Worm (Caenorhabditis elegans): ENCODE measurements around the gene F44A6.4.
A peak's percentile ranks its signal among the peaks of the same experiment; 100 is the strongest.

F44A6.4 gene

ce11 chrX:10225845-10226244 is 10.6 kb upstream of the F44A6.4 start:
- TF ChIP-seq W03F9.2 (tag; optimal IDR thresholded peaks at IDR 0.05) = no peak
- TF ChIP-seq dao-5 (tag; optimal IDR thresholded peaks at IDR 0.05) = no peak
- TF ChIP-seq him-1 (tag; optimal IDR thresholded peaks at IDR 0.05) = no peak

ce11 chrX:10219184-10219705 is 4.0 kb upstream of the F44A6.4 start:
- TF ChIP-seq W03F9.2 (tag; optimal IDR thresholded peaks at IDR 0.05) (no peak), him-1 (tag; optimal IDR thresholded peaks at IDR 0.05) (no peak), dao-5 (tag; optimal IDR thresholded peaks at IDR 0.05) (no peak)

ce11 chrX:10218779-10219178 is 3.5 kb upstream of the F44A6.4 start, which contains the start of gene F44A6.5:
Gene F44A6.5, minus strand, starts transcription at chrX:10218929.
- no peak for TF ChIP-seq W03F9.2 (tag; optimal IDR thresholded peaks at IDR 0.05)
- TF ChIP-seq him-1 (tag; optimal IDR thresholded peaks at IDR 0.05) = no peak
- no peak for TF ChIP-seq dao-5 (tag; optimal IDR thresholded peaks at IDR 0.05)

- TF ChIP-seq dao-5 (tag; optimal IDR thresholded peaks at IDR 0.05) = no peak
- no peak for TF ChIP-seq W03F9.2 (tag; optimal IDR thresholded peaks at IDR 0.05)
- no peak for TF ChIP-seq him-1 (tag; optimal IDR thresholded peaks at IDR 0.05)
Measured at ce11 chrX:10216857-10217256, 1.6 kb upstream of the F44A6.4 start.

- TF ChIP-seq him-1 (tag; optimal IDR thresholded peaks at IDR 0.05) = no peak
- no peak for TF ChIP-seq W03F9.2 (tag; optimal IDR thresholded peaks at IDR 0.05)
- no peak for TF ChIP-seq dao-5 (tag; optimal IDR thresholded peaks at IDR 0.05)
Measured at ce11 chrX:10216344-10216743, 1.0 kb upstream of the F44A6.4 start.

ce11 chrX:10212469-10212868 is 2.8 kb downstream of the F44A6.4 start, which contains the start of gene F44A6.3:
Gene F44A6.3, plus strand, starts transcription at chrX:10212769.
- TF ChIP-seq W03F9.2 (tag; optimal IDR thresholded peaks at IDR 0.05) (no peak), dao-5 (tag; optimal IDR thresholded peaks at IDR 0.05) (no peak), him-1 (tag; optimal IDR thresholded peaks at IDR 0.05) (no peak)

- TF ChIP-seq dao-5 (tag; optimal IDR thresholded peaks at IDR 0.05) = no peak
- no peak for TF ChIP-seq him-1 (tag; optimal IDR thresholded peaks at IDR 0.05)
- no peak for TF ChIP-seq W03F9.2 (tag; optimal IDR thresholded peaks at IDR 0.05)
Measured at ce11 chrX:10208481-10208880, 6.8 kb downstream of the F44A6.4 start.

ce11 chrX:10206008-10206407 is 9.3 kb downstream of the F44A6.4 start:
- TF ChIP-seq W03F9.2 (tag; optimal IDR thresholded peaks at IDR 0.05) = no peak
- TF ChIP-seq dao-5 (tag; optimal IDR thresholded peaks at IDR 0.05) = no peak
- no peak for TF ChIP-seq him-1 (tag; optimal IDR thresholded peaks at IDR 0.05)

- TF ChIP-seq him-1 (tag; optimal IDR thresholded peaks at IDR 0.05) (no peak), W03F9.2 (tag; optimal IDR thresholded peaks at IDR 0.05) (no peak), dao-5 (tag; optimal IDR thresholded peaks at IDR 0.05) (no peak)
Measured at ce11 chrX:10205321-10205720, 10.0 kb downstream of the F44A6.4 start, which contains the start of gene sex-1. Gene sex-1, minus strand, starts transcription at chrX:10205421.

ce11 chrX:10204313-10205063 is 10.8 kb downstream of the F44A6.4 start:
- no peak for TF ChIP-seq him-1 (tag; optimal IDR thresholded peaks at IDR 0.05)
- TF ChIP-seq dao-5 (tag; optimal IDR thresholded peaks at IDR 0.05) = no peak
- no peak for TF ChIP-seq W03F9.2 (tag; optimal IDR thresholded peaks at IDR 0.05)

- TF ChIP-seq him-1 (tag; optimal IDR thresholded peaks at IDR 0.05) = no peak
- TF ChIP-seq W03F9.2 (tag; optimal IDR thresholded peaks at IDR 0.05) = no peak
- TF ChIP-seq dao-5 (tag; optimal IDR thresholded peaks at IDR 0.05) = no peak
Measured at ce11 chrX:10203501-10203900, 11.8 kb downstream of the F44A6.4 start.

- TF ChIP-seq him-1 (tag; optimal IDR thresholded peaks at IDR 0.05) (no peak), W03F9.2 (tag; optimal IDR thresholded peaks at IDR 0.05) (no peak), dao-5 (tag; optimal IDR thresholded peaks at IDR 0.05) (no peak)
Measured at ce11 chrX:10199202-10199601, 16.1 kb downstream of the F44A6.4 start.

ce11 chrX:10197204-10197756 is 18.0 kb downstream of the F44A6.4 start, which contains the start of gene nucb-1:
Gene nucb-1, plus strand, starts transcription at chrX:10197706.
- TF ChIP-seq him-1 (tag; optimal IDR thresholded peaks at IDR 0.05) (no peak), W03F9.2 (tag; optimal IDR thresholded peaks at IDR 0.05) (peak; percentile 40)
